Worm (Caenorhabditis elegans) whole organism, L3 larva: ENCODE measurements around the gene srw-7.

Experiments
- R02D3.7 ChIP-seq: fragments of 150-350 bp; optimal IDR thresholded peaks from 2 replicates; lab custom pipeline; 2014; ENCODE audit warnings: missing biosample characterization, missing genetic modification characterization
- lin-15B ChIP-seq: fragments of 150-350 bp; optimal IDR thresholded peaks from 2 replicates; lab custom pipeline; 2014; ENCODE audit warnings: missing biosample characterization, missing genetic modification characterization
- mdl-1 ChIP-seq: fragments of 150-350 bp; optimal IDR thresholded peaks from 2 replicates; lab custom pipeline; 2014; ENCODE audit warnings: missing biosample characterization, missing genetic modification characterization
- nfya-1 ChIP-seq: sonication (generic microtip); optimal IDR thresholded peaks from 2 replicates; lab custom pipeline; 2017; ENCODE audit warnings: missing genetic modification characterization, mild to moderate bottlenecking, missing compliant biosample characterization, antibody characterized with exemption, moderate library complexity; ENCODE audit not compliant: insufficient read depth
- nhr-23 ChIP-seq: fragments of 150-350 bp; optimal IDR thresholded peaks from 2 replicates; lab custom pipeline; 2014; ENCODE audit warnings: missing biosample characterization, missing genetic modification reagents, missing genetic modification characterization
- nhr-237 ChIP-seq: fragments of 150-350 bp; optimal IDR thresholded peaks from 2 replicates; lab custom pipeline; 2014; ENCODE audit warnings: missing biosample characterization, missing genetic modification characterization
- nhr-28 ChIP-seq: fragments of 150-350 bp; optimal IDR thresholded peaks from 2 replicates; lab custom pipeline; 2014; ENCODE audit warnings: missing biosample characterization, missing genetic modification characterization
- nhr-43 ChIP-seq: sonication (generic microtip); optimal IDR thresholded peaks from 2 replicates; lab custom pipeline; 2016; ENCODE audit warnings: mild to moderate bottlenecking, missing genetic modification characterization, missing compliant biosample characterization; ENCODE audit not compliant: poor library complexity, severe bottlenecking
- sea-2 ChIP-seq: fragments of 150-350 bp; sonication (generic microtip); optimal IDR thresholded peaks from 4 replicates; lab custom pipeline; 2014; ENCODE audit warnings: missing biosample characterization, missing genetic modification reagents, missing genetic modification characterization
- snpc-4 ChIP-seq: fragments of 150-350 bp; optimal IDR thresholded peaks from 2 replicates; lab custom pipeline; 2014; ENCODE audit warnings: missing biosample characterization, missing genetic modification characterization

DNA sequence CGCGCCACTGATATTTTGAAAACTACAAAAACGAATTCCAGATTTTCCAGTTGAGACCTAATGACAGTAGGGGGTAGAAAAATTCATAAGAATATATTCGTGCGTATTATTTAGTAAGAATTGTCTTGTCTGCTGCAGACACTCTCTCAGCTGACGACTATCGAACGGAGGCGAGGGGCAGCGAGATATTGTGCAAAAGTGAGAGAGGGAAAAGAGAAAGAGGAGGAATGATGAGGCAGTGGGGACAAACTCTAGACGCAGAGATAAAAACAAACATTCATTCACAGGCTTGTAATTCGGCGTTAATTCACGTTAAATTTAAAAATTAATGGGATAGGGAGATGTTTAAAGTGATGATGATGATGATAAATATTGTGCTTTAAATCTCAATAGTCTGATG is 49.2 kb upstream of the srw-7 start, which contains the start of gene gid-7:
- TF ChIP-seq snpc-4 (peak; percentile 71), sea-2 (no peak), nhr-43 (no peak), R02D3.7 (peak; percentile 68), nhr-237 (tag; lab: Kevin White, UChicago) (no peak), lin-15B (tag; lab: Kevin White, UChicago) (no peak), nfya-1 (tag; lab: Kevin White, UChicago) (peak; percentile 57), mdl-1 (tag; lab: Kevin White, UChicago) (no peak), nhr-23 (tag; lab: Kevin White, UChicago) (no peak), nhr-28 (tag; lab: Kevin White, UChicago) (no peak)
